Fruit fly (Drosophila melanogaster): ENCODE results near the gene S6k.

The S6k gene

dm6 chr3L:5770817-5771425, 39.8 kb downstream of the S6k start (continued):
- peak; percentile 70 for TF ChIP-seq pros (GFP tag; optimal IDR thresholded peaks at IDR 0.05)
- no peak for TF ChIP-seq sr (GFP tag; IDR thresholded peaks at IDR 0.05)
- peak; percentile 86 for TF ChIP-seq CG10147 (GFP tag; optimal IDR thresholded peaks at IDR 0.05)
- peak in 1 of 3 experiments; percentile 82 for TF ChIP-seq lola (GFP tag; optimal IDR thresholded peaks at IDR 0.05)
- peak; percentile 88 for TF ChIP-seq CG13296 (GFP tag; optimal IDR thresholded peaks at IDR 0.05)
- peak; percentile 72 to 81 for TF ChIP-seq chif (GFP tag; optimal IDR thresholded peaks at IDR 0.05)
- peak; percentile 60; the same call in 2 of the 3 replicates for TF ChIP-seq ci (GFP tag; IDR thresholded peaks at IDR 0.05)
- 0 out of 2 replicates have a peak, but pooled peaks have one; percentile 19 for TF ChIP-seq CG1024 (GFP tag; IDR thresholded peaks at IDR 0.05)
- TF ChIP-seq C15 (GFP tag; IDR thresholded peaks at IDR 0.05): no peak
- TF ChIP-seq CG4854 (GFP tag; optimal IDR thresholded peaks at IDR 0.05): peak; percentile 90
- no peak for TF ChIP-seq Trl (optimal IDR thresholded peaks at IDR 0.05)
- TF ChIP-seq Trl (GFP tag; optimal IDR thresholded peaks at IDR 0.05): peak; percentile 92
- TF ChIP-seq danr (GFP tag; IDR thresholded peaks at IDR 0.05): peak; percentile 27; the same call in 1 of the 2 replicates
- TF ChIP-seq CG8290 (GFP tag; optimal IDR thresholded peaks at IDR 0.05): peak; percentile 53
- TF ChIP-seq CG8290 (tag; optimal IDR thresholded peaks at IDR 0.05): peak; percentile 84 to 92
- TF ChIP-seq CG8765 (GFP tag; IDR thresholded peaks at IDR 0.05): no peak
- peak; percentile 85 for TF ChIP-seq HmgD (GFP tag; optimal IDR thresholded peaks at IDR 0.05)
- peak; percentile 68 for TF ChIP-seq CG14014 (GFP tag; IDR thresholded peaks at IDR 0.05)
- TF ChIP-seq CG16863 (GFP tag; optimal IDR thresholded peaks at IDR 0.05): peak; percentile 81
- peak; percentile 16 for TF ChIP-seq MESR4 (GFP tag; optimal IDR thresholded peaks at IDR 0.05)
- TF ChIP-seq Stat92E (GFP tag; optimal IDR thresholded peaks at IDR 0.05): peak in 1 of 3 experiments; percentile 19
- peak; percentile 84 for TF ChIP-seq Dip3 (GFP tag; optimal IDR thresholded peaks at IDR 0.05)
- peak; percentile 65 for TF ChIP-seq ewg (GFP tag; optimal IDR thresholded peaks at IDR 0.05)
- TF ChIP-seq zen (tag; optimal IDR thresholded peaks at IDR 0.05): peak; percentile 68
- peak; percentile 86 for TF ChIP-seq HLH54F (GFP tag; optimal IDR thresholded peaks at IDR 0.05)
- no peak for TF ChIP-seq bowl (GFP tag; IDR thresholded peaks at IDR 0.05)
- TF ChIP-seq sna (GFP tag; IDR thresholded peaks at IDR 0.05; ENCODE audit: partially characterized antibody): no peak
- TF ChIP-seq CG17328 (GFP tag; IDR thresholded peaks at IDR 0.05): peak; percentile 62
- peak; percentile 86 for TF ChIP-seq her (GFP tag; optimal IDR thresholded peaks at IDR 0.05)
- TF ChIP-seq CG12299 (tag; optimal IDR thresholded peaks at IDR 0.05): peak; percentile 80
- 0 out of 2 replicates have a peak, but pooled peaks have one; percentile 24 for TF ChIP-seq Dref (GFP tag; IDR thresholded peaks at IDR 0.05)
- peak; percentile 76 to 78 for TF ChIP-seq Pdp1 (GFP tag; optimal IDR thresholded peaks at IDR 0.05)
- peak; percentile 74 for TF ChIP-seq Ets97D (GFP tag; optimal IDR thresholded peaks at IDR 0.05)
- peak; percentile 79 for TF ChIP-seq CG10462 (GFP tag; optimal IDR thresholded peaks at IDR 0.05)
- TF ChIP-seq CG11723 (GFP tag; optimal IDR thresholded peaks at IDR 0.05): no peak
- peak; percentile 93 for TF ChIP-seq Nf-YC (tag; optimal IDR thresholded peaks at IDR 0.05)
- no peak for TF ChIP-seq nau (GFP tag; optimal IDR thresholded peaks at IDR 0.05)
- no peak for TF ChIP-seq Sin3A (optimal IDR thresholded peaks at IDR 0.05)
- no peak for TF ChIP-seq Dll (GFP tag; IDR thresholded peaks at IDR 0.05; ENCODE audit: partially characterized antibody)
- peak; percentile 75 for TF ChIP-seq cato (GFP tag; optimal IDR thresholded peaks at IDR 0.05; ENCODE audit: borderline replicate concordance)
- peak; percentile 84 for TF ChIP-seq CG12219 (GFP tag; optimal IDR thresholded peaks at IDR 0.05)
- 0 out of 3 replicates have a peak, but pooled peaks have one; percentile 18 for TF ChIP-seq ase (GFP tag; IDR thresholded peaks at IDR 0.05)
- TF ChIP-seq Dbx (GFP tag; IDR thresholded peaks at IDR 0.05): peak; percentile 74; the same call in 2 of the 3 replicates
- TF ChIP-seq Max (GFP tag; optimal IDR thresholded peaks at IDR 0.05): peak; percentile 80
- TF ChIP-seq CG18599 (GFP tag; optimal IDR thresholded peaks at IDR 0.05): no peak
- no peak for TF ChIP-seq Gsc (GFP tag; IDR thresholded peaks at IDR 0.05)
- TF ChIP-seq bigmax (GFP tag; optimal IDR thresholded peaks at IDR 0.05): peak; percentile 15
- peak; percentile 52 for TF ChIP-seq bbx (GFP tag; IDR thresholded peaks at IDR 0.05; ENCODE audit: partially characterized antibody)
- TF ChIP-seq CG8089 (GFP tag; optimal IDR thresholded peaks at IDR 0.05): peak; percentile 82
- TF ChIP-seq CG17385 (GFP tag; optimal IDR thresholded peaks at IDR 0.05): peak; percentile 92

Measured in whole organism, embryonic.